Fruit fly (Drosophila melanogaster) whole organism, adult: Measurements from ENCODE around the gene CG15696.

Experiments used
- Clk ChIP-seq: fragments of 200-800 bp; sonication (Bioruptor generic); optimal IDR thresholded peaks from 2 replicates; lab custom pipeline; 2017; ENCODE audit warnings: missing biosample characterization, missing genetic modification characterization
- Mnt ChIP-seq: fragments of 200-800 bp; sonication (Bioruptor generic); optimal IDR thresholded peaks from 2 replicates; lab custom pipeline; 2016; ENCODE audit warnings: missing biosample characterization, mild to moderate bottlenecking, missing genetic modification characterization
- tj ChIP-seq: fragments of 200-800 bp; sonication (Bioruptor generic); optimal IDR thresholded peaks from 3 replicates; lab custom pipeline; 2017; ENCODE audit warnings: missing biosample characterization, mild to moderate bottlenecking, missing genetic modification characterization, moderate library complexity

dm6 chr3R:20845493-20845892, 1.4 kb upstream of the CG15696 start:
- TF ChIP-seq Mnt (GFP tag; lab: Kevin White, UChicago) (no peak), Clk (GFP tag; lab: Kevin White, UChicago) (no peak), tj (GFP tag; lab: Kevin White, UChicago) (no peak)
